Fruit fly (Drosophila melanogaster) S2 (cell line): ENCODE data around the gene Polr2H.

Experiments
- CG8478 ChIP-seq: fragments of >200 bp; optimal IDR thresholded peaks from 2 replicates; lab custom pipeline; 2018
- CTCF ChIP-seq, 2 experiments: fragments of >200 bp; optimal IDR thresholded peaks; 2 replicates each; lab custom pipeline; 2018

DNA sequence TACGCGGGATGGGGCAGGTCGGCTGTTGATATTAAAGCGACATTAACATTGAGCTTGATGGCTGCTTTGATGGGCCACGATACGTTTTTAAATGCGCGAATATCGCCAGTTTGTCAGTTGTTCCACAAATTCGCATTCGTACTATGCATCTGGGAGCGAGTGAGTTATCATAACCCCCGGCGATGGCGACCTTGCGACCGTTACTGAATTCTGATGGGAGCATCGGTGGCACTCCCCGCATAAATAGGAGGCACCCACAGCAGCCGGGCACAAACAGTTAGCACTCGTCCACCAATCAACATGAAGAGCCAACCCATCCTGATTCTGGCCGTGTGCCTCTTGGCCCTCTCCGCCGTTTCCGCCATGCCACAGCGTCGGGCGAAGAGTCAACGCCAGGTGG, 28.1 kb downstream of the Polr2H start, which contains the start of gene CG14564:
- TF ChIP-seq CG8478 (no peak), CTCF (optimal IDR thresholded peaks at IDR 0.05; lab: Kevin White, UChicago) (no peak)
